Fruit fly (Drosophila melanogaster) whole organism, embryonic: ENCODE data around the gene Pop5.

ENCODE experiments used
- Atf-2 ChIP-seq: fragments of 200-800 bp; sonication (Bioruptor generic); optimal IDR thresholded peaks from 2 replicates; lab custom pipeline; 2016; ENCODE audit warnings: missing biosample characterization, missing genetic modification characterization
- BtbVII ChIP-seq: fragments of 200-800 bp; sonication (Bioruptor generic); optimal IDR thresholded peaks from 3 replicates; lab custom pipeline; 2017; ENCODE audit warnings: missing biosample characterization, mild to moderate bottlenecking, missing genetic modification characterization
- CG10274 ChIP-seq: fragments of 200-800 bp; sonication (Bioruptor generic); optimal IDR thresholded peaks from 3 replicates; lab custom pipeline; 2017; ENCODE audit warnings: missing biosample characterization, mild to moderate bottlenecking, missing genetic modification characterization
- CG10959 ChIP-seq: fragments of 200-800 bp; sonication (Bioruptor generic); IDR thresholded peaks from 2 replicates; pipeline ENCODE4 v1.3.6; 2022; ENCODE audit warnings: missing biosample characterization, missing genetic modification characterization
- CG12104 ChIP-seq: fragments of 200-800 bp; sonication (Bioruptor generic); optimal IDR thresholded peaks from 3 replicates; lab custom pipeline; 2016; ENCODE audit warnings: missing biosample characterization, missing genetic modification characterization
- CG12155 ChIP-seq: fragments of 200-800 bp; sonication (Bioruptor generic); optimal IDR thresholded peaks from 3 replicates; lab custom pipeline; 2016; ENCODE audit warnings: missing biosample characterization, missing genetic modification characterization
- CG12299 ChIP-seq: fragments of 200-800 bp; sonication (Bioruptor generic); optimal IDR thresholded peaks from 2 replicates; lab custom pipeline; 2018; ENCODE audit warnings: missing biosample characterization, mild to moderate bottlenecking, missing genetic modification characterization
- CG12942 ChIP-seq: fragments of 200-800 bp; sonication (Bioruptor generic); optimal IDR thresholded peaks from 3 replicates; lab custom pipeline; 2016; ENCODE audit warnings: missing biosample characterization, missing genetic modification characterization
- CG13424 ChIP-seq: fragments of 200-800 bp; sonication (Bioruptor generic); optimal IDR thresholded peaks from 2 replicates; lab custom pipeline; 2019; ENCODE audit warnings: missing biosample characterization, mild to moderate bottlenecking, missing genetic modification characterization, moderate library complexity
- CG17186 ChIP-seq: fragments of 200-800 bp; sonication (Bioruptor generic); optimal IDR thresholded peaks from 3 replicates; lab custom pipeline; 2017; ENCODE audit warnings: missing biosample characterization, missing genetic modification reagents, missing genetic modification characterization
- CG17328 ChIP-seq: fragments of 200-800 bp; sonication (Bioruptor generic); IDR thresholded peaks from 2 replicates; pipeline ENCODE4 v1.3.6; 2022; ENCODE audit warnings: missing biosample characterization, missing genetic modification characterization
- CG17912 ChIP-seq: fragments of 200-800 bp; sonication (Bioruptor generic); optimal IDR thresholded peaks from 2 replicates; lab custom pipeline; 2018; ENCODE audit warnings: missing biosample characterization, mild to moderate bottlenecking, missing genetic modification characterization
- CG2875 ChIP-seq: fragments of 200-800 bp; sonication (Bioruptor generic); optimal IDR thresholded peaks from 2 replicates; lab custom pipeline; 2017; ENCODE audit warnings: missing biosample characterization, mild to moderate bottlenecking, missing genetic modification characterization, missing genetic modification reagents
- CG30403 ChIP-seq: fragments of 200-800 bp; sonication (Bioruptor generic); optimal IDR thresholded peaks from 3 replicates; lab custom pipeline; 2016; ENCODE audit warnings: missing biosample characterization, missing genetic modification characterization
- CG3065 ChIP-seq: fragments of 200-800 bp; sonication (Bioruptor generic); optimal IDR thresholded peaks from 2 replicates; lab custom pipeline; 2016; ENCODE audit warnings: missing biosample characterization, missing genetic modification characterization
- CG3163 ChIP-seq: fragments of 200-800 bp; sonication (Bioruptor generic); optimal IDR thresholded peaks from 3 replicates; lab custom pipeline; 2016; ENCODE audit warnings: missing biosample characterization, missing genetic modification characterization
- CG32532 ChIP-seq: fragments of 200-800 bp; sonication (Bioruptor generic); IDR thresholded peaks from 2 replicates; pipeline ENCODE4 v1.3.6; 2022; ENCODE audit warnings: missing biosample characterization, missing genetic modification characterization
- CG33213 ChIP-seq: fragments of 200-800 bp; sonication (Bioruptor generic); optimal IDR thresholded peaks from 3 replicates; lab custom pipeline; 2016; ENCODE audit warnings: missing biosample characterization, missing genetic modification characterization
- CG3838 ChIP-seq: fragments of 200-800 bp; sonication (Bioruptor generic); optimal IDR thresholded peaks from 3 replicates; lab custom pipeline; 2016; ENCODE audit warnings: missing biosample characterization, missing genetic modification characterization
- CG4730 ChIP-seq: fragments of 200-800 bp; sonication (Bioruptor generic); IDR thresholded peaks from 2 replicates; pipeline ENCODE4 v1.3.6; 2022; ENCODE audit warnings: missing biosample characterization, missing genetic modification characterization
- CG4854 ChIP-seq: fragments of 200-800 bp; sonication (Bioruptor generic); optimal IDR thresholded peaks from 2 replicates; lab custom pipeline; 2016; ENCODE audit warnings: missing biosample characterization, missing genetic modification characterization, inconsistent platforms
- CG6689 ChIP-seq: fragments of 200-800 bp; sonication (Bioruptor generic); IDR thresholded peaks from 2 replicates; pipeline ENCODE4 v1.3.6; 2022; ENCODE audit warnings: missing biosample characterization, missing genetic modification characterization
- Dbx ChIP-seq: fragments of 200-800 bp; sonication (Bioruptor generic); IDR thresholded peaks from 3 replicates; pipeline ENCODE4 v1.3.6; 2022; ENCODE audit warnings: missing biosample characterization, missing genetic modification characterization
- Dll ChIP-seq: fragments of 200-800 bp; sonication (Bioruptor generic); IDR thresholded peaks from 4 replicates; pipeline ENCODE4 v1.3.6; 2022; ENCODE audit warnings: missing biosample characterization, missing genetic modification characterization; ENCODE audit not compliant: partially characterized antibody
- Dp ChIP-seq: fragments of 200-800 bp; sonication (Bioruptor generic); optimal IDR thresholded peaks from 2 replicates; lab custom pipeline; 2018; ENCODE audit warnings: missing biosample characterization, mild to moderate bottlenecking, missing genetic modification characterization, moderate library complexity
- HLH54F ChIP-seq: fragments of 200-800 bp; sonication (Bioruptor generic); optimal IDR thresholded peaks from 3 replicates; lab custom pipeline; 2016; ENCODE audit warnings: missing biosample characterization, missing genetic modification characterization
- HmgZ ChIP-seq: fragments of 200-800 bp; sonication (Bioruptor generic); optimal IDR thresholded peaks from 2 replicates; lab custom pipeline; 2018; ENCODE audit warnings: missing biosample characterization, mild to moderate bottlenecking, missing genetic modification characterization
- Kr ChIP-seq: fragments of 200-800 bp; sonication (Bioruptor generic); optimal IDR thresholded peaks from 2 replicates; lab custom pipeline; 2017; ENCODE audit warnings: missing biosample characterization, mild to moderate bottlenecking, missing genetic modification characterization
- NFAT ChIP-seq: fragments of 200-800 bp; sonication (Bioruptor generic); IDR thresholded peaks from 2 replicates; pipeline ENCODE4 v1.3.6; 2022; ENCODE audit warnings: missing biosample characterization, missing genetic modification characterization
- Nf-YC ChIP-seq: fragments of 200-800 bp; optimal IDR thresholded peaks from 3 replicates; lab custom pipeline; 2019; ENCODE audit warnings: missing biosample characterization, mild to moderate bottlenecking, missing genetic modification characterization, moderate library complexity
- Sin3A ChIP-seq: fragments of >200 bp; optimal IDR thresholded peaks from 2 replicates; lab custom pipeline; 2018
- Six4 ChIP-seq: fragments of 200-800 bp; sonication (Bioruptor generic); optimal IDR thresholded peaks from 2 replicates; lab custom pipeline; 2016; ENCODE audit warnings: missing biosample characterization, missing genetic modification characterization
- cato ChIP-seq: fragments of 200-800 bp; sonication (Bioruptor generic); optimal IDR thresholded peaks from 2 replicates; lab custom pipeline; 2016; ENCODE audit warnings: missing biosample characterization, missing genetic modification characterization, borderline replicate concordance
- cg ChIP-seq: fragments of 200-800 bp; sonication (Bioruptor generic); optimal IDR thresholded peaks from 3 replicates; lab custom pipeline; 2019; ENCODE audit warnings: missing biosample characterization, mild to moderate bottlenecking, missing genetic modification characterization, moderate library complexity
- chif ChIP-seq, 2 experiments: fragments of 200-800 bp; sonication (Bioruptor generic); optimal IDR thresholded peaks; 3 replicates each; lab custom pipeline; 2016; ENCODE audit warnings: missing biosample characterization in 2 of 2, missing genetic modification characterization in 2 of 2
- fd3F ChIP-seq: fragments of 200-800 bp; sonication (Bioruptor generic); optimal IDR thresholded peaks from 2 replicates; lab custom pipeline; 2018; ENCODE audit warnings: missing biosample characterization, mild to moderate bottlenecking, missing genetic modification characterization, moderate library complexity
- gsb ChIP-seq: fragments of 200-800 bp; sonication (Bioruptor generic); IDR thresholded peaks from 2 replicates; pipeline ENCODE4 v1.3.6; 2022; ENCODE audit warnings: missing biosample characterization, missing genetic modification characterization
- gt ChIP-seq: fragments of 200-800 bp; sonication (Bioruptor generic); IDR thresholded peaks from 2 replicates; pipeline ENCODE4 v1.3.6; 2022; ENCODE audit warnings: missing biosample characterization, missing genetic modification characterization
- lov ChIP-seq, 2 experiments: fragments of 200-800 bp in 1 of 2; fragments of >200 bp in 1 of 2; sonication (Bioruptor generic) in 1 of 2; IDR thresholded peaks in 1 of 2; optimal IDR thresholded peaks in 1 of 2; 2 replicates in 1 of 2; 3 replicates in 1 of 2; pipeline versions ENCODE4 v1.3.6 to Lab custom; 2017 to 2022; ENCODE audit warnings: missing biosample characterization in 1 of 2, missing genetic modification characterization in 1 of 2
- nerfin-1 ChIP-seq: fragments of 200-800 bp; sonication (Bioruptor generic); optimal IDR thresholded peaks from 3 replicates; lab custom pipeline; 2019; ENCODE audit warnings: missing biosample characterization, mild to moderate bottlenecking, missing genetic modification characterization, moderate library complexity
- otp ChIP-seq: fragments of 200-800 bp; sonication (Bioruptor generic); IDR thresholded peaks from 3 replicates; pipeline ENCODE4, ENCODE4 v1.3.6; 2022; ENCODE audit warnings: missing biosample characterization, missing genetic modification characterization
- prd ChIP-seq, 3 experiments: fragments of >200 bp in 2 of 3; fragments of 200-800 bp in 1 of 3; sonication (Bioruptor generic) in 1 of 3; optimal IDR thresholded peaks in 2 of 3; IDR thresholded peaks in 1 of 3; 2 replicates in 2 of 3; 3 replicates in 1 of 3; pipeline versions ENCODE4 v1.3.6 to Lab custom; 2017 to 2022; ENCODE audit warnings: missing biosample characterization in 1 of 3, missing genetic modification characterization in 1 of 3
- shn ChIP-seq: fragments of 200-800 bp; sonication (Bioruptor generic); optimal IDR thresholded peaks from 3 replicates; lab custom pipeline; 2016; ENCODE audit warnings: missing biosample characterization, missing genetic modification characterization
- slou ChIP-seq: fragments of 200-800 bp; sonication (Bioruptor generic); optimal IDR thresholded peaks from 3 replicates; lab custom pipeline; 2016; ENCODE audit warnings: missing biosample characterization, missing genetic modification characterization
- stc ChIP-seq: fragments of 200-800 bp; sonication (Bioruptor generic); IDR thresholded peaks from 2 replicates; pipeline ENCODE4 v1.3.6; 2022; ENCODE audit warnings: missing biosample characterization, missing genetic modification characterization
- toy ChIP-seq: fragments of 200-800 bp; sonication (Bioruptor generic); IDR thresholded peaks from 2 replicates; pipeline ENCODE4 v1.3.6; 2022; ENCODE audit warnings: missing biosample characterization, missing genetic modification characterization
- tx ChIP-seq: fragments of 200-800 bp; sonication (Bioruptor generic); optimal IDR thresholded peaks from 2 replicates; lab custom pipeline; 2016; ENCODE audit warnings: missing biosample characterization, missing genetic modification characterization
- vfl ChIP-seq: fragments of 200-800 bp; sonication (Bioruptor generic); optimal IDR thresholded peaks from 2 replicates; lab custom pipeline; 2016; ENCODE audit warnings: missing biosample characterization, missing genetic modification characterization
- zen ChIP-seq: fragments of 200-800 bp; sonication (Bioruptor generic); optimal IDR thresholded peaks from 3 replicates; lab custom pipeline; 2018; ENCODE audit warnings: missing biosample characterization, mild to moderate bottlenecking, missing genetic modification characterization, moderate library complexity
- zfh2 ChIP-seq: fragments of 200-800 bp; sonication (Bioruptor generic); optimal IDR thresholded peaks from 2 replicates; lab custom pipeline; 2016; ENCODE audit warnings: missing biosample characterization, missing genetic modification characterization

Gene Pop5

dm6 chr3L:17004218-17004759 lies 40.5 kb downstream of the Pop5 start (continued):
- TF ChIP-seq HLH54F (GFP tag; lab: Kevin White, UChicago) (peak; percentile 89), prd (optimal IDR thresholded peaks at IDR 0.05; lab: Kevin White, UChicago) (no peak), prd (GFP tag; IDR thresholded peaks at IDR 0.05; lab: Robert Waterston, UW) (peak; percentile 90), Dbx (GFP tag; lab: Robert Waterston, UW) (peak; percentile 83), Dp (GFP tag; lab: Kevin White, UChicago) (no peak), CG10959 (GFP tag; lab: Robert Waterston, UW) (peak; percentile 33; the same call in 1 of the 2 replicates), zen (tag; lab: Kevin White, UChicago) (peak; percentile 29), cato (peak; percentile 67), otp (GFP tag; lab: Robert Waterston, UW) (no peak; the same call in 1 of the 3 replicates), CG17186 (GFP tag; lab: Kevin White, UChicago) (peak; percentile 70), CG12104 (GFP tag; lab: Kevin White, UChicago) (peak; percentile 82), shn (GFP tag; lab: Kevin White, UChicago) (peak; percentile 92), CG30403 (GFP tag; lab: Kevin White, UChicago) (peak; percentile 93), CG4854 (GFP tag; lab: Kevin White, UChicago) (peak; percentile 81), zfh2 (GFP tag; lab: Kevin White, UChicago) (peak; percentile 86), Atf-2 (peak; percentile 89), Dll (GFP tag; lab: Robert Waterston, UW) (no peak), stc (GFP tag; lab: Robert Waterston, UW) (peak; percentile 87), CG12299 (peak; percentile 74), CG3163 (peak; percentile 76), CG4730 (peak; percentile 83), CG12155 (GFP tag; lab: Kevin White, UChicago) (peak; percentile 73), Kr (GFP tag; lab: Kevin White, UChicago) (no peak), gsb (GFP tag; lab: Robert Waterston, UW) (peak; percentile 79), Six4 (GFP tag; lab: Kevin White, UChicago) (peak; percentile 86), CG10274 (peak; percentile 82), fd3F (GFP tag; lab: Kevin White, UChicago) (peak; percentile 88), CG13424 (tag; lab: Kevin White, UChicago) (peak; percentile 87), CG3065 (GFP tag; lab: Kevin White, UChicago) (peak; percentile 60), lov (optimal IDR thresholded peaks at IDR 0.05; lab: Kevin White, UChicago) (no peak), lov (GFP tag; IDR thresholded peaks at IDR 0.05; lab: Robert Waterston, UW) (no peak; the same call in 2 of the 3 replicates), tx (GFP tag; lab: Kevin White, UChicago) (peak; percentile 86), vfl (peak; percentile 81), NFAT (GFP tag; lab: Robert Waterston, UW) (peak; percentile 67), CG32532 (GFP tag; lab: Robert Waterston, UW) (peak; percentile 87), CG17328 (GFP tag; lab: Robert Waterston, UW) (peak; percentile 61), BtbVII (GFP tag; lab: Kevin White, UChicago) (peak; percentile 81), CG33213 (GFP tag; lab: Kevin White, UChicago) (peak; percentile 77), HmgZ (tag; lab: Kevin White, UChicago) (peak; percentile 80), CG6689 (GFP tag; lab: Robert Waterston, UW) (peak; percentile 89), cg (GFP tag; lab: Kevin White, UChicago) (no peak), toy (GFP tag; lab: Robert Waterston, UW) (peak; percentile 58; the same call in 1 of the 2 replicates), nerfin-1 (tag; lab: Kevin White, UChicago) (peak; percentile 50), Sin3A (lab: Kevin White, UChicago) (no peak), CG12942 (GFP tag; lab: Kevin White, UChicago) (peak; percentile 74), CG2875 (GFP tag; lab: Kevin White, UChicago) (peak; percentile 54), slou (GFP tag; lab: Kevin White, UChicago) (peak; percentile 73), chif (GFP tag; optimal IDR thresholded peaks at IDR 0.05; lab: Kevin White, UChicago) (peak; percentile 86 to 88), CG17912 (GFP tag; lab: Kevin White, UChicago) (no peak), gt (GFP tag; lab: Robert Waterston, UW) (peak; percentile 29; the same call in 1 of the 2 replicates), CG3838 (GFP tag; lab: Kevin White, UChicago) (peak; percentile 76), Nf-YC (tag; lab: Kevin White, UChicago) (peak; percentile 74)
